Worm (Caenorhabditis elegans) whole organism, L1 larva: ENCODE data around the gene F45C12.17.

Experiments used
- C34B4.2 ChIP-seq: sonication (generic microtip); optimal IDR thresholded peaks from 2 replicates; lab custom pipeline; 2017; ENCODE audit warnings: mild to moderate bottlenecking, missing genetic modification characterization, missing compliant biosample characterization
- F16B12.6 ChIP-seq: fragments of 150-350 bp; optimal IDR thresholded peaks from 2 replicates; lab custom pipeline; 2014; ENCODE audit warnings: missing biosample characterization, missing genetic modification characterization
- Y116A8C.19 ChIP-seq: sonication (generic microtip); optimal IDR thresholded peaks from 2 replicates; lab custom pipeline; 2016; ENCODE audit warnings: missing compliant biosample characterization, missing genetic modification characterization, borderline replicate concordance
- aly-2 ChIP-seq: fragments of 150-350 bp; optimal IDR thresholded peaks from 2 replicates; lab custom pipeline; 2014; ENCODE audit warnings: missing biosample characterization, missing genetic modification characterization
- ama-1 ChIP-seq: fragments of 150-350 bp; optimal IDR thresholded peaks from 2 replicates; lab custom pipeline; 2014
- ceh-8 ChIP-seq: fragments of 200-800 bp; sonication (Bioruptor generic); optimal IDR thresholded peaks from 2 replicates; lab custom pipeline; 2018; ENCODE audit warnings: mild to moderate bottlenecking, missing genetic modification characterization, moderate library complexity, missing compliant biosample characterization
- ces-1 ChIP-seq: fragments of 150-350 bp; optimal IDR thresholded peaks from 2 replicates; lab custom pipeline; 2014; ENCODE audit warnings: missing biosample characterization, missing genetic modification reagents, missing genetic modification characterization
- dpl-1 ChIP-seq, 3 experiments: fragments of 150-350 bp in 2 of 3; sonication (generic microtip) in 1 of 3; optimal IDR thresholded peaks; 2 replicates each; lab custom pipeline; 2014 to 2017; ENCODE audit warnings: missing biosample characterization in 3 of 3, missing genetic modification characterization in 3 of 3, missing genetic modification reagents in 3 of 3
- efl-3 ChIP-seq: fragments of 200-800 bp; sonication (Bioruptor generic); optimal IDR thresholded peaks from 2 replicates; lab custom pipeline; 2018; ENCODE audit warnings: mild to moderate bottlenecking, missing genetic modification characterization, missing compliant biosample characterization
- elt-2 ChIP-seq: sonication (generic microtip); optimal IDR thresholded peaks from 2 replicates; lab custom pipeline; 2016; ENCODE audit warnings: missing genetic modification characterization, mild to moderate bottlenecking, inconsistent platforms, missing compliant biosample characterization, missing genetic modification reagents
- ets-5 ChIP-seq: fragments of 200-800 bp; sonication (Bioruptor generic); IDR thresholded peaks from 2 replicates; pipeline ENCODE4 v1.3.6; 2022; ENCODE audit warnings: missing genetic modification characterization, missing compliant biosample characterization
- fkh-10 ChIP-seq: sonication (generic microtip); optimal IDR thresholded peaks from 2 replicates; lab custom pipeline; 2017; ENCODE audit warnings: missing biosample characterization, missing genetic modification reagents, missing genetic modification characterization
- fkh-8 ChIP-seq: sonication (generic microtip); optimal IDR thresholded peaks from 2 replicates; lab custom pipeline; 2016; ENCODE audit warnings: mild to moderate bottlenecking, missing genetic modification characterization, missing compliant biosample characterization
- hlh-17 ChIP-seq: fragments of 200-800 bp; sonication (Bioruptor generic); optimal IDR thresholded peaks from 2 replicates; lab custom pipeline; 2018; ENCODE audit warnings: missing genetic modification characterization, mild to moderate bottlenecking, missing compliant biosample characterization, moderate library complexity, borderline replicate concordance
- hlh-4 ChIP-seq: sonication (generic microtip); optimal IDR thresholded peaks from 2 replicates; lab custom pipeline; 2016; ENCODE audit warnings: mild to moderate bottlenecking, missing genetic modification characterization, missing compliant biosample characterization
- hpl-2 ChIP-seq: fragments of 150-350 bp; optimal IDR thresholded peaks from 2 replicates; lab custom pipeline; 2014; ENCODE audit warnings: missing biosample characterization, missing genetic modification reagents, missing genetic modification characterization
- irx-1 ChIP-seq: sonication (generic microtip); optimal IDR thresholded peaks from 2 replicates; lab custom pipeline; 2016; ENCODE audit warnings: missing genetic modification characterization, missing compliant biosample characterization
- isw-1 ChIP-seq: fragments of 200-800 bp; sonication (Bioruptor generic); IDR thresholded peaks from 2 replicates; pipeline ENCODE4 v1.3.6; 2022; ENCODE audit warnings: missing genetic modification characterization, missing compliant biosample characterization
- lin-14 ChIP-seq: fragments of 200-800 bp; sonication (Bioruptor generic); optimal IDR thresholded peaks from 2 replicates; lab custom pipeline; 2018; ENCODE audit warnings: mild to moderate bottlenecking, missing genetic modification characterization, moderate library complexity, missing compliant biosample characterization
- lin-35 ChIP-seq, 2 experiments: fragments of 150-350 bp; optimal IDR thresholded peaks; 2 replicates each; lab custom pipeline; 2014; ENCODE audit warnings: missing biosample characterization in 2 of 2, missing genetic modification characterization in 2 of 2, missing genetic modification reagents in 2 of 2
- mdl-1 ChIP-seq, 2 experiments: fragments of 150-350 bp; optimal IDR thresholded peaks; 2 replicates each; lab custom pipeline; 2014 to 2017; ENCODE audit warnings: missing biosample characterization in 2 of 2, missing genetic modification characterization in 2 of 2, inconsistent platforms in 1 of 2
- nhr-12 ChIP-seq: sonication (generic microtip); optimal IDR thresholded peaks from 2 replicates; lab custom pipeline; 2017; ENCODE audit warnings: missing biosample characterization, missing genetic modification characterization
- nhr-19 ChIP-seq: fragments of 200-800 bp; sonication (Bioruptor generic); conservative IDR thresholded peaks from 2 replicates; pipeline ENCODE4 v1.3.6; 2022; ENCODE audit warnings: missing genetic modification characterization, missing compliant biosample characterization
- nhr-20 ChIP-seq: sonication (generic microtip); optimal IDR thresholded peaks from 2 replicates; lab custom pipeline; 2016; ENCODE audit warnings: mild to moderate bottlenecking, missing genetic modification characterization, missing compliant biosample characterization
- nhr-71 ChIP-seq: sonication (generic microtip); optimal IDR thresholded peaks from 2 replicates; lab custom pipeline; 2016; ENCODE audit warnings: mild to moderate bottlenecking, missing genetic modification characterization, moderate library complexity, missing compliant biosample characterization
- nhr-76 ChIP-seq: sonication (generic microtip); optimal IDR thresholded peaks from 2 replicates; lab custom pipeline; 2017; ENCODE audit warnings: missing biosample characterization, missing genetic modification characterization
- nhr-77 ChIP-seq: fragments of 150-350 bp; optimal IDR thresholded peaks from 2 replicates; lab custom pipeline; 2014; ENCODE audit warnings: missing biosample characterization, missing genetic modification characterization
- nhr-84 ChIP-seq: sonication (generic microtip); optimal IDR thresholded peaks from 2 replicates; lab custom pipeline; 2017; ENCODE audit warnings: missing biosample characterization, missing genetic modification characterization
- nhr-85 ChIP-seq: sonication (generic microtip); peaks from one replicate; lab custom pipeline; 2016; ENCODE audit warnings: missing genetic modification characterization, inconsistent platforms, missing compliant biosample characterization
- nhr-90 ChIP-seq: sonication (generic microtip); optimal IDR thresholded peaks from 2 replicates; lab custom pipeline; 2016; ENCODE audit warnings: mild to moderate bottlenecking, missing genetic modification characterization, missing compliant biosample characterization; ENCODE audit not compliant: poor library complexity
- pqm-1 ChIP-seq: sonication (generic microtip); optimal IDR thresholded peaks from 3 replicates; lab custom pipeline; 2017; ENCODE audit warnings: missing biosample characterization, missing genetic modification characterization
- skn-1 ChIP-seq: fragments of 150-350 bp; optimal IDR thresholded peaks from 2 replicates; lab custom pipeline; 2014; ENCODE audit warnings: missing biosample characterization, missing genetic modification characterization
- snpc-4 ChIP-seq: fragments of 150-350 bp; optimal IDR thresholded peaks from 2 replicates; lab custom pipeline; 2014; ENCODE audit warnings: missing biosample characterization, missing genetic modification characterization
- sox-4 ChIP-seq: sonication (generic microtip); optimal IDR thresholded peaks from 2 replicates; lab custom pipeline; 2016; ENCODE audit warnings: missing genetic modification characterization, missing compliant biosample characterization
- tlp-1 ChIP-seq: fragments of 150-350 bp; optimal IDR thresholded peaks from 2 replicates; lab custom pipeline; 2014; ENCODE audit warnings: missing biosample characterization, missing genetic modification characterization
- unc-30 ChIP-seq: sonication (generic microtip); optimal IDR thresholded peaks from 2 replicates; lab custom pipeline; 2017; ENCODE audit warnings: missing biosample characterization, missing genetic modification characterization
- unc-98 ChIP-seq: fragments of 200-800 bp; sonication (Bioruptor generic); IDR thresholded peaks from 2 replicates; pipeline ENCODE4 v1.3.6; 2022; ENCODE audit warnings: missing genetic modification characterization, missing compliant biosample characterization
- zip-4 ChIP-seq: fragments of 200-800 bp; sonication (Bioruptor generic); optimal IDR thresholded peaks from 2 replicates; lab custom pipeline; 2018; ENCODE audit warnings: mild to moderate bottlenecking, missing genetic modification characterization, moderate library complexity, missing compliant biosample characterization
- ztf-11 ChIP-seq, 2 experiments: sonication (generic microtip); optimal IDR thresholded peaks; 2 replicates each; lab custom pipeline; 2016 to 2017; ENCODE audit warnings: missing genetic modification characterization in 2 of 2, missing biosample characterization in 1 of 2, missing compliant biosample characterization in 1 of 2

F45C12.17 gene

ce11 chrII:1725735-1726134 lies at the start of gene F45C12.17:
Gene F45C12.17, plus strand, starts transcription at chrII:1726111.
- TF ChIP-seq ama-1 (lab: Kevin White, UChicago) (no peak), skn-1 (tag; lab: Kevin White, UChicago) (no peak), snpc-4 (no peak), ztf-11 (tag; optimal IDR thresholded peaks at IDR 0.05; lab: Kevin White, UChicago) (no peak), tlp-1 (tag; lab: Kevin White, UChicago) (no peak), ets-5 (no peak), unc-30 (tag; lab: Kevin White, UChicago) (no peak)

ce11 chrII:1679081-1679480 lies 46.8 kb upstream of the F45C12.17 start, which contains the start of gene irld-36:
Gene irld-36, plus strand, starts transcription at chrII:1679381.
- TF ChIP-seq C34B4.2 (tag; lab: Kevin White, UChicago) (no peak), irx-1 (no peak), nhr-71 (tag; lab: Kevin White, UChicago) (no peak), nhr-12 (tag; lab: Kevin White, UChicago) (no peak), mdl-1 (tag; optimal IDR thresholded peaks at IDR 0.05; lab: Kevin White, UChicago) (no peak), Y116A8C.19 (no peak), dpl-1 (GFP tag; optimal IDR thresholded peaks at IDR 0.05; lab: Kevin White, UChicago) (no peak), tlp-1 (tag; lab: Kevin White, UChicago) (no peak), isw-1 (GFP tag; lab: Robert Waterston, UW) (no peak), nhr-76 (tag; lab: Kevin White, UChicago) (no peak), fkh-8 (tag; lab: Kevin White, UChicago) (no peak), nhr-20 (tag; lab: Kevin White, UChicago) (no peak)

- TF ChIP-seq ces-1 (GFP tag; lab: Kevin White, UChicago) (no peak), pqm-1 (no peak), elt-2 (tag; lab: Kevin White, UChicago) (no peak), fkh-10 (GFP tag; lab: Kevin White, UChicago) (no peak), ceh-8 (GFP tag; lab: Kevin White, UChicago) (no peak), nhr-19 (GFP tag; lab: Robert Waterston, UW) (no peak), aly-2 (tag; lab: Kevin White, UChicago) (no peak), nhr-84 (no peak), nhr-85 (tag; lab: Kevin White, UChicago) (no peak), C34B4.2 (tag; lab: Kevin White, UChicago) (no peak), hpl-2 (GFP tag; lab: Kevin White, UChicago) (no peak), nhr-20 (tag; lab: Kevin White, UChicago) (no peak), mdl-1 (tag; optimal IDR thresholded peaks at IDR 0.05; lab: Kevin White, UChicago) (no peak), lin-14 (GFP tag; lab: Kevin White, UChicago) (no peak), nhr-71 (tag; lab: Kevin White, UChicago) (no peak)
Observed at ce11 chrII:1682218-1682617, 43.7 kb upstream of the F45C12.17 start, which contains the start of gene fbxb-26. Gene fbxb-26, plus strand, starts transcription at chrII:1682518.

ce11 chrII:1683742-1684141 lies 42.2 kb upstream of the F45C12.17 start, which contains the start of gene fbxb-25:
Gene fbxb-25, plus strand, starts transcription at chrII:1684042.
- TF ChIP-seq fkh-8 (tag; lab: Kevin White, UChicago) (no peak), unc-30 (tag; lab: Kevin White, UChicago) (no peak), aly-2 (tag; lab: Kevin White, UChicago) (no peak), efl-3 (GFP tag; lab: Kevin White, UChicago) (no peak), nhr-12 (tag; lab: Kevin White, UChicago) (no peak), nhr-90 (no peak), mdl-1 (tag; optimal IDR thresholded peaks at IDR 0.05; lab: Kevin White, UChicago) (no peak), nhr-77 (tag; lab: Kevin White, UChicago) (no peak), hlh-17 (GFP tag; lab: Kevin White, UChicago) (no peak), zip-4 (no peak), isw-1 (GFP tag; lab: Robert Waterston, UW) (no peak), F16B12.6 (no peak), lin-35 (GFP tag; optimal IDR thresholded peaks at IDR 0.05; lab: Kevin White, UChicago) (no peak), hlh-4 (tag; lab: Kevin White, UChicago) (no peak), unc-98 (GFP tag; lab: Robert Waterston, UW) (no peak), sox-4 (tag; lab: Kevin White, UChicago) (no peak)
